Worm (Caenorhabditis elegans) whole organism, late embryonic: ENCODE data around the gene ZK353.4.

Experiments used
- C08G9.2 ChIP-seq: sonication (generic microtip); optimal IDR thresholded peaks from 2 replicates; lab custom pipeline; 2016; ENCODE audit warnings: mild to moderate bottlenecking, missing genetic modification characterization, moderate library complexity, missing compliant biosample characterization
- C38D4.7 ChIP-seq: fragments of 200-800 bp; sonication (Bioruptor generic); optimal IDR thresholded peaks from 2 replicates; lab custom pipeline; 2018; ENCODE audit warnings: mild to moderate bottlenecking, missing genetic modification characterization, moderate library complexity, missing compliant biosample characterization
- K09A11.1 ChIP-seq: sonication (generic microtip); optimal IDR thresholded peaks from 2 replicates; lab custom pipeline; 2017; ENCODE audit warnings: antibody characterized with exemption, mild to moderate bottlenecking, missing genetic modification characterization, missing compliant biosample characterization; ENCODE audit not compliant: insufficient read depth
- Y22D7AL.16 ChIP-seq: sonication (generic microtip); optimal IDR thresholded peaks from 2 replicates; lab custom pipeline; 2016; ENCODE audit warnings: missing genetic modification characterization, missing compliant biosample characterization
- ahr-1 ChIP-seq: sonication (generic microtip); optimal IDR thresholded peaks from 2 replicates; lab custom pipeline; 2016; ENCODE audit warnings: missing genetic modification characterization, missing compliant biosample characterization
- ceh-14 ChIP-seq: sonication (generic microtip); optimal IDR thresholded peaks from 2 replicates; lab custom pipeline; 2016; ENCODE audit warnings: missing genotype, missing genetic modification characterization, missing compliant biosample characterization
- ceh-18 ChIP-seq: sonication (generic microtip); optimal IDR thresholded peaks from 2 replicates; lab custom pipeline; 2016; ENCODE audit warnings: missing genetic modification characterization, missing compliant biosample characterization
- ceh-19 ChIP-seq: fragments of 200-800 bp; sonication (Bioruptor generic); optimal IDR thresholded peaks from 2 replicates; lab custom pipeline; 2018; ENCODE audit warnings: mild to moderate bottlenecking, missing genetic modification characterization, missing compliant biosample characterization
- ceh-24 ChIP-seq: sonication (generic microtip); optimal IDR thresholded peaks from 2 replicates; lab custom pipeline; 2016; ENCODE audit warnings: mild to moderate bottlenecking, missing genetic modification characterization, missing compliant biosample characterization
- ceh-45 ChIP-seq: fragments of 200-800 bp; sonication (Bioruptor generic); IDR thresholded peaks from 2 replicates; pipeline ENCODE4 v1.3.6; 2022; ENCODE audit warnings: missing genetic modification reagents, missing genetic modification characterization, missing compliant biosample characterization
- ceh-48 ChIP-seq: sonication (generic microtip); optimal IDR thresholded peaks from 2 replicates; lab custom pipeline; 2016; ENCODE audit warnings: missing genetic modification characterization, inconsistent platforms, missing compliant biosample characterization
- ceh-6 ChIP-seq: fragments of 200-800 bp; sonication (Bioruptor generic); optimal IDR thresholded peaks from 2 replicates; lab custom pipeline; 2018; ENCODE audit warnings: mild to moderate bottlenecking, missing genetic modification characterization, missing compliant biosample characterization
- che-1 ChIP-seq: sonication (generic microtip); optimal IDR thresholded peaks from 2 replicates; lab custom pipeline; 2016; ENCODE audit warnings: mild to moderate bottlenecking, missing genetic modification characterization, missing compliant biosample characterization
- dmd-4 ChIP-seq: sonication (generic microtip); optimal IDR thresholded peaks from 2 replicates; lab custom pipeline; 2016; ENCODE audit warnings: borderline replicate concordance, missing genetic modification characterization, missing compliant biosample characterization
- eyg-1 ChIP-seq: sonication (generic microtip); optimal IDR thresholded peaks from 2 replicates; lab custom pipeline; 2016; ENCODE audit warnings: missing genotype, missing genetic modification characterization, missing compliant biosample characterization
- hlh-13 ChIP-seq: fragments of 200-800 bp; sonication (Bioruptor generic); optimal IDR thresholded peaks from 2 replicates; lab custom pipeline; 2018; ENCODE audit warnings: mild to moderate bottlenecking, missing genetic modification characterization, missing compliant biosample characterization
- hlh-15 ChIP-seq: sonication (generic microtip); optimal IDR thresholded peaks from 2 replicates; lab custom pipeline; 2016; ENCODE audit warnings: missing genetic modification characterization, missing compliant biosample characterization
- hlh-30 ChIP-seq: sonication (generic microtip); optimal IDR thresholded peaks from 2 replicates; lab custom pipeline; 2017; ENCODE audit warnings: antibody characterized with exemption, missing genetic modification characterization, missing compliant biosample characterization; ENCODE audit not compliant: insufficient read depth
- lin-11 ChIP-seq: fragments of 200-800 bp; sonication (Bioruptor generic); optimal IDR thresholded peaks from 2 replicates; lab custom pipeline; 2018; ENCODE audit warnings: mild to moderate bottlenecking, missing genetic modification characterization, missing compliant biosample characterization
- mec-3 ChIP-seq: sonication (generic microtip); optimal IDR thresholded peaks from 2 replicates; lab custom pipeline; 2016; ENCODE audit warnings: borderline replicate concordance, missing genetic modification characterization, missing compliant biosample characterization
- nfya-1 ChIP-seq: sonication (generic microtip); optimal IDR thresholded peaks from 2 replicates; lab custom pipeline; 2017; ENCODE audit warnings: missing genetic modification characterization, mild to moderate bottlenecking, missing compliant biosample characterization, antibody characterized with exemption, moderate library complexity
- npax-4 ChIP-seq: sonication (generic microtip); optimal IDR thresholded peaks from 2 replicates; lab custom pipeline; 2016; ENCODE audit warnings: missing genetic modification characterization, missing compliant biosample characterization
- pag-3 ChIP-seq: sonication (generic microtip); optimal IDR thresholded peaks from 2 replicates; lab custom pipeline; 2016; ENCODE audit warnings: missing compliant biosample characterization, missing genetic modification characterization, borderline replicate concordance
- pat-9 ChIP-seq: fragments of 200-800 bp; sonication (Bioruptor generic); optimal IDR thresholded peaks from 2 replicates; lab custom pipeline; 2018; ENCODE audit warnings: mild to moderate bottlenecking, missing genetic modification characterization, moderate library complexity, missing compliant biosample characterization
- pax-1 ChIP-seq: fragments of 150-350 bp; optimal IDR thresholded peaks from 2 replicates; lab custom pipeline; 2014; ENCODE audit warnings: missing biosample characterization, missing genetic modification characterization
- pqm-1 ChIP-seq: sonication (generic microtip); optimal IDR thresholded peaks from 2 replicates; lab custom pipeline; 2016; ENCODE audit warnings: missing genetic modification characterization, missing compliant biosample characterization
- pros-1 ChIP-seq: fragments of 150-350 bp; optimal IDR thresholded peaks from 2 replicates; lab custom pipeline; 2014; ENCODE audit warnings: missing biosample characterization, missing genetic modification reagents, missing genetic modification characterization
- ref-2 ChIP-seq: sonication (generic microtip); optimal IDR thresholded peaks from 2 replicates; lab custom pipeline; 2016; ENCODE audit warnings: missing genetic modification characterization, missing compliant biosample characterization
- rnt-1 ChIP-seq: sonication (generic microtip); optimal IDR thresholded peaks from 2 replicates; lab custom pipeline; 2016; ENCODE audit warnings: missing genetic modification characterization, missing compliant biosample characterization
- sdc-2 ChIP-seq: sonication (generic microtip); optimal IDR thresholded peaks from 2 replicates; lab custom pipeline; 2016; ENCODE audit warnings: missing genotype, missing genetic modification characterization, missing compliant biosample characterization
- sox-2 ChIP-seq: fragments of 200-800 bp; sonication (Bioruptor generic); IDR thresholded peaks from 2 replicates; pipeline ENCODE4 v1.3.6; 2022; ENCODE audit warnings: missing genetic modification reagents, missing genetic modification characterization, missing compliant biosample characterization
- syd-9 ChIP-seq: sonication (generic microtip); optimal IDR thresholded peaks from 2 replicates; lab custom pipeline; 2016; ENCODE audit warnings: mild to moderate bottlenecking, missing genetic modification characterization, moderate library complexity, missing compliant biosample characterization
- ttx-3 ChIP-seq: sonication (generic microtip); optimal IDR thresholded peaks from 2 replicates; lab custom pipeline; 2016; ENCODE audit warnings: missing genetic modification reagents, missing genetic modification characterization, missing compliant biosample characterization
- unc-3 ChIP-seq, 2 experiments: fragments of 200-800 bp in 1 of 2; sonication (Bioruptor generic) in 1 of 2; sonication (generic microtip) in 1 of 2; conservative IDR thresholded peaks in 1 of 2; optimal IDR thresholded peaks in 1 of 2; 2 replicates each; pipeline versions ENCODE4 v1.3.6 to Lab custom; 2016 to 2022; ENCODE audit warnings: missing compliant biosample characterization in 2 of 2, missing genetic modification characterization in 2 of 2, missing genetic modification reagents in 1 of 2

ZK353.4 gene

ce11 chrIII:8389539-8389938 lies at the start of gene ZK353.4:
TSS of gene ZK353.4 (minus strand) at chrIII:8389639.
- TF ChIP-seq pat-9 (tag; lab: Kevin White, UChicago) (no peak), npax-4 (tag; lab: Kevin White, UChicago) (no peak), ceh-6 (GFP tag; lab: Kevin White, UChicago) (no peak), ceh-24 (tag; lab: Kevin White, UChicago) (no peak), ceh-14 (tag; lab: Kevin White, UChicago) (no peak), unc-3 (GFP tag; conservative IDR thresholded peaks at IDR 0.05; lab: Robert Waterston, UW) (no peak), unc-3 (tag; optimal IDR thresholded peaks at IDR 0.05; lab: Kevin White, UChicago) (no peak), sdc-2 (tag; lab: Kevin White, UChicago) (no peak), syd-9 (tag; lab: Kevin White, UChicago) (no peak), C38D4.7 (GFP tag; lab: Kevin White, UChicago) (no peak), ceh-45 (GFP tag; lab: Robert Waterston, UW) (no peak), che-1 (tag; lab: Kevin White, UChicago) (no peak), pqm-1 (tag; lab: Kevin White, UChicago) (no peak), K09A11.1 (tag; lab: Kevin White, UChicago) (no peak), hlh-13 (GFP tag; lab: Kevin White, UChicago) (no peak), Y22D7AL.16 (no peak), pax-1 (tag; lab: Kevin White, UChicago) (no peak), eyg-1 (tag; lab: Kevin White, UChicago) (no peak), ttx-3 (no peak), dmd-4 (tag; lab: Kevin White, UChicago) (no peak)

DNA sequence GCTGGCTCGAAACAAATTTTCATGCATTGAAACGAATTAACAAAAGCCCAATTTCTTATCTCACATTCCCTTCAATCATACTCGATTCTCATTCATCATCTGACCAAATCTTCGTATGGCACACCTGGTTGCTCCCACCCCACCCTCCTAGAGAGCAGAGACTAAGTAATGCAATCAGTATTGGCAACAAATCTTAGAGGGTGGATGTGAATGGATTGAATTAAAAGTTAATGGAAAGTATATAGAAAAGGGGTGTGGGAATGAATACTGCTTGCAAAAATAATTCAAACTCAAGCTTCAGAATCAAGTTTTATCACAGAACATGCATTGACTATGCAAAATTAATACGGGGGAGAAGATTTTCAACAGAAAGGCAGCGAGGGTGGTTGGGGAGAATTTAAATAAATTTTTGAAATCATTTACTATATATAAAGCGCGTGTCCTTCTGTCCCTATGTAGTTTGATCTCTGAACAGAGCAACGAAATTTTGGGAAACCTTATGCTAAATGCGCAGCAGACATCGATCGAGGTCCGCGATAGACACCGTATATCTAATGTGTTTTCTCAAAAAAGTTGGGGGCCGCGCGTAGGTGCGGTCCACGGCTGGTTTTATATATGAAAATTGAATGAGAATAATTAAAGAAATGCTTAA lies 48.5 kb upstream of the ZK353.4 start:
- no peak for TF ChIP-seq ttx-3
- no peak for TF ChIP-seq K09A11.1 (tag; lab: Kevin White, UChicago)
- TF ChIP-seq nfya-1 (tag; lab: Kevin White, UChicago) = no peak
- no peak for TF ChIP-seq ceh-14 (tag; lab: Kevin White, UChicago)
- TF ChIP-seq ceh-48 (tag; lab: Kevin White, UChicago) = no peak
- no peak for TF ChIP-seq C38D4.7 (GFP tag; lab: Kevin White, UChicago)
- no peak for TF ChIP-seq hlh-30 (tag; lab: Kevin White, UChicago)
- no peak for TF ChIP-seq pros-1 (tag; lab: Kevin White, UChicago)
- TF ChIP-seq hlh-13 (GFP tag; lab: Kevin White, UChicago) = no peak
- TF ChIP-seq ceh-45 (GFP tag; lab: Robert Waterston, UW) = no peak
- TF ChIP-seq ahr-1 (tag; lab: Kevin White, UChicago) = no peak
- TF ChIP-seq pag-3 (tag; lab: Kevin White, UChicago) = no peak
- no peak for TF ChIP-seq mec-3 (tag; lab: Kevin White, UChicago)
- TF ChIP-seq lin-11 (tag; lab: Kevin White, UChicago) = no peak

DNA sequence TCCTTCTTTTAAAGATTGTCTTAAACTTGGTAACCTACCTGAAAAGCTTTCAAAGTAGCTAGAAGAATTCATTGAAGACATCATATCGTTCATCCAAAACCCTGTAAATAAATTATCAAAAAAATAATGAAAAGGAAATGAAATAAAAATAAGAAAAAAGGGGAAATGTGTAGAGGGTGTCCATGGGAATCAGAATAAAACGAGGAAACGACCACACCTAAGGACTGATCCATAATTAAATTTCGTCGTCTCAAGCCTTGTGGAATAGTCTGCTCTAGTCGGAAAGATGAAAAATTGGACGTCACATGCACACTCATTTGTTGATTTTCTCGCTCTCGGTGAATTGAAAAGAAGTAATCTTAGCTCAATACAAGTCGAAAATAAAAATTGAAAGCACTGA lies 45.6 kb upstream of the ZK353.4 start, which contains the start of gene ZK1236.9:
Gene ZK1236.9 (minus strand): TSS at position 101 of the 400 bp plus-strand sequence.
- TF ChIP-seq eyg-1 (tag; lab: Kevin White, UChicago) (no peak), rnt-1 (no peak), ceh-18 (tag; lab: Kevin White, UChicago) (no peak), ceh-19 (GFP tag; lab: Kevin White, UChicago) (no peak), C08G9.2 (tag; lab: Kevin White, UChicago) (no peak), ref-2 (no peak), hlh-15 (tag; lab: Kevin White, UChicago) (no peak), pax-1 (tag; lab: Kevin White, UChicago) (no peak), sox-2 (no peak)
- TF ChIP-seq, all 69 proteins: peak for 0
